Worm (Caenorhabditis elegans) whole organism, L3 larva: ENCODE measurements around the gene F59A6.2.
A peak's percentile ranks its signal among the peaks of the same experiment; 100 is the strongest.

Experiments
- egl-27 ChIP-seq: sonication (generic microtip); optimal IDR thresholded peaks from 4 replicates; lab custom pipeline; 2017; ENCODE audit warnings: missing biosample characterization, missing genetic modification reagents, missing genetic modification characterization
- elt-3 ChIP-seq, 3 experiments: fragments of 150-350 bp in 1 of 3; sonication (generic microtip) in 2 of 3; optimal IDR thresholded peaks; 2 replicates in 2 of 3; 4 replicates in 1 of 3; lab custom pipeline; 2014 to 2017; ENCODE audit warnings: missing biosample characterization in 3 of 3, missing genetic modification characterization in 3 of 3
- fos-1 ChIP-seq: fragments of 150-350 bp; optimal IDR thresholded peaks from 2 replicates; lab custom pipeline; 2014; ENCODE audit warnings: missing biosample characterization, missing genetic modification characterization
- nhr-12 ChIP-seq: fragments of 150-350 bp; optimal IDR thresholded peaks from 2 replicates; lab custom pipeline; 2014; ENCODE audit warnings: missing biosample characterization, missing genetic modification characterization
- nhr-23 ChIP-seq: fragments of 150-350 bp; optimal IDR thresholded peaks from 2 replicates; lab custom pipeline; 2014; ENCODE audit warnings: missing biosample characterization, missing genetic modification reagents, missing genetic modification characterization
- pqm-1 ChIP-seq: fragments of 150-350 bp; optimal IDR thresholded peaks from 2 replicates; lab custom pipeline; 2017; ENCODE audit warnings: missing biosample characterization, missing genetic modification characterization, inconsistent platforms
- skn-1 ChIP-seq: fragments of 150-350 bp; optimal IDR thresholded peaks from 2 replicates; lab custom pipeline; 2014; ENCODE audit warnings: missing biosample characterization, missing genetic modification characterization

DNA sequence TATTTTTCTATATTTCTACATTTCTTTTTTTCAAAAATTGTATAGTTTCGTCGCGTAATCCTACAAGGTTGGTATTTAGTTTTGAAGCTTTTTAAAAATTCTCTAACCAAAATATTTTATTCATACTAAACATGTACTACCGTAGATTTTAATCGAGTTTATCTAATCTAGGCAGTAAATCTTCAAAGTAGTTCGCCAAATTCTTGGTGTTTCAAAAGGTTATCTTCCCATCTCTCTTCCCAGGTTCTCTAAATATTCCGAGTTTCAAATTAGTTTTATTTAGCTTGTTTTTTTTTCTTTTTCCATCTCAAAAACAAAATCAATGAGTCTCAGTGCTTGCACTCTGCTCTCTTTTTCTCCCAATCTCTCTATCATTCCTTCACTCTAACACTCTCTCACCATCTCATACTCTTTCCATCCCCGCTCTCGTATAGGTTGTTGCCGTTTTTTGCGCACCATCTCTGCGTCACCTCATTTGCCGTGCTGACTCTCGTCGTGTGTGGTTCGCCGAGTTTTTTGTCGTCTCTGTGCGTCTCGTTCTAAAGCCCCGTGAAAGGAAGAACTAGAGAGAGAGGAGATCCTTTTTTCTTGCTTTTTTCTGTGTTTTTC lies 2.6 kb downstream of the F59A6.2 start:
- TF ChIP-seq pqm-1 (tag; lab: Kevin White, UChicago) = no peak
- peak; percentile 38 for TF ChIP-seq skn-1 (tag; lab: Kevin White, UChicago)
- no peak for TF ChIP-seq nhr-12 (tag; lab: Kevin White, UChicago)
- TF ChIP-seq elt-3 (tag; optimal IDR thresholded peaks at IDR 0.05; lab: Kevin White, UChicago) = no peak
- no peak for TF ChIP-seq fos-1
- TF ChIP-seq nhr-23 (tag; lab: Kevin White, UChicago) = peak; percentile 60
- TF ChIP-seq egl-27 = no peak
